Fruit fly (Drosophila melanogaster) whole organism, prepupa: ENCODE results near the gene simj.
A peak's percentile ranks its signal among the peaks of the same experiment; 100 is the strongest.

Experiments used
- CG10669 ChIP-seq: fragments of 200-800 bp; sonication (Bioruptor generic); optimal IDR thresholded peaks from 3 replicates; lab custom pipeline; 2018; ENCODE audit warnings: missing biosample characterization, mild to moderate bottlenecking, missing genetic modification characterization, moderate library complexity
- Eip78C ChIP-seq: fragments of 200-800 bp; sonication (Bioruptor generic); peaks from one replicate; lab custom pipeline; 2016; ENCODE audit warnings: missing biosample characterization, missing genetic modification characterization
- Ets21C ChIP-seq: fragments of 200-800 bp; sonication (Bioruptor generic); optimal IDR thresholded peaks from 3 replicates; lab custom pipeline; 2016; ENCODE audit warnings: missing biosample characterization, missing genetic modification characterization
- Lpt ChIP-seq: fragments of 200-800 bp; sonication (Bioruptor generic); optimal IDR thresholded peaks from 3 replicates; lab custom pipeline; 2016; ENCODE audit warnings: missing biosample characterization, missing genetic modification characterization
- OdsH ChIP-seq: fragments of 200-800 bp; sonication (Bioruptor generic); optimal IDR thresholded peaks from 3 replicates; lab custom pipeline; 2016; ENCODE audit warnings: missing biosample characterization, missing genetic modification characterization
- acj6 ChIP-seq: fragments of 200-800 bp; sonication (Bioruptor generic); optimal IDR thresholded peaks from 3 replicates; lab custom pipeline; 2016; ENCODE audit warnings: missing biosample characterization, missing genetic modification characterization
- dsx ChIP-seq: fragments of 200-800 bp; optimal IDR thresholded peaks from 3 replicates; lab custom pipeline; 2019; ENCODE audit warnings: missing biosample characterization, mild to moderate bottlenecking, missing genetic modification characterization, moderate library complexity; ENCODE audit not compliant: poor library complexity, severe bottlenecking
- esn ChIP-seq: fragments of 200-800 bp; sonication (Bioruptor generic); optimal IDR thresholded peaks from 2 replicates; lab custom pipeline; 2016; ENCODE audit warnings: missing biosample characterization, mild to moderate bottlenecking, missing genetic modification characterization, moderate library complexity

DNA sequence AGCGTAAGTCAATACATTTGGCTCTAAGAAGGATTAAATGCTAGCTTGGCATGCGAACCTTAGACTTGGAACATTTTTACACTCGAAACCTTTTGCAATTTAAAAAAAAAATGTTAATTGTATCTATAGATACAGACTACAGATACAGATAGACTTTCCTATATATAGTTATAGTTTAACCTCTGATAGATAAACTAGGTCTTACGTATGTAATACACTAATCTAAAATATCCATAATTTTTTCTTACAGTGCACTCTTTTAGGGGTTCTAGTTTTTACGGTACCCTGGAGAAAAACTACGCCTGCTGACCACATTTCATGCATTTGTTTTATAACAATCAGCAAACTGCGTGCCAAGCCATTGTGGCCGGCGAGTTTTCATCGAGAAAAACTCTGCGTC lies 17.4 kb upstream of the simj start:
- no peak for TF ChIP-seq dsx (GFP tag; lab: Kevin White, UChicago)
- TF ChIP-seq acj6 (GFP tag; lab: Kevin White, UChicago), result no peak
- no peak for TF ChIP-seq Ets21C (GFP tag; lab: Kevin White, UChicago)
- TF ChIP-seq CG10669 (GFP tag; lab: Kevin White, UChicago), result no peak
- no peak for TF ChIP-seq Lpt (GFP tag; lab: Kevin White, UChicago)
- no peak for TF ChIP-seq OdsH (GFP tag; lab: Kevin White, UChicago)
- TF ChIP-seq esn (GFP tag; lab: Kevin White, UChicago), result no peak
- peak; percentile 27 for TF ChIP-seq Eip78C (GFP tag; lab: Kevin White, UChicago)
